Worm (Caenorhabditis elegans) whole organism, L3 larva: ENCODE results near the gene H37A05.4.

Experiments
- ZK546.5 ChIP-seq: sonication (generic microtip); optimal IDR thresholded peaks from 2 replicates; lab custom pipeline; 2017; ENCODE audit warnings: missing biosample characterization, missing genetic modification characterization
- ama-1 ChIP-seq: fragments of 150-350 bp; optimal IDR thresholded peaks from 2 replicates; lab custom pipeline; 2018
- ceh-9 ChIP-seq: sonication (generic microtip); optimal IDR thresholded peaks from 2 replicates; lab custom pipeline; 2018; ENCODE audit warnings: missing biosample characterization, missing genetic modification characterization
- daf-12 ChIP-seq: fragments of 150-350 bp; optimal IDR thresholded peaks from 2 replicates; lab custom pipeline; 2014; ENCODE audit warnings: missing biosample characterization, missing genetic modification reagents, missing genetic modification characterization
- egl-27 ChIP-seq: sonication (generic microtip); optimal IDR thresholded peaks from 4 replicates; lab custom pipeline; 2017; ENCODE audit warnings: missing biosample characterization, missing genetic modification reagents, missing genetic modification characterization
- elt-2 ChIP-seq: sonication (generic microtip); optimal IDR thresholded peaks from 2 replicates; lab custom pipeline; 2016; ENCODE audit warnings: missing genetic modification reagents, mild to moderate bottlenecking, missing genetic modification characterization, missing compliant biosample characterization
- elt-3 ChIP-seq, 3 experiments: fragments of 150-350 bp in 1 of 3; sonication (generic microtip) in 2 of 3; optimal IDR thresholded peaks; 2 replicates in 2 of 3; 4 replicates in 1 of 3; lab custom pipeline; 2014 to 2017; ENCODE audit warnings: missing biosample characterization in 3 of 3, missing genetic modification characterization in 3 of 3
- fkh-2 ChIP-seq: fragments of 150-350 bp; optimal IDR thresholded peaks from 2 replicates; lab custom pipeline; 2014; ENCODE audit warnings: missing biosample characterization, missing genetic modification reagents, missing genetic modification characterization
- fos-1 ChIP-seq: fragments of 150-350 bp; optimal IDR thresholded peaks from 2 replicates; lab custom pipeline; 2014; ENCODE audit warnings: missing biosample characterization, missing genetic modification characterization
- hmg-11 ChIP-seq: sonication (generic microtip); optimal IDR thresholded peaks from 2 replicates; lab custom pipeline; 2016; ENCODE audit warnings: missing genetic modification characterization, missing compliant biosample characterization
- lin-15B ChIP-seq: fragments of 150-350 bp; optimal IDR thresholded peaks from 2 replicates; lab custom pipeline; 2014; ENCODE audit warnings: missing biosample characterization, missing genetic modification characterization
- lin-39 ChIP-seq: fragments of 150-350 bp; optimal IDR thresholded peaks from 2 replicates; lab custom pipeline; 2018; ENCODE audit warnings: missing biosample characterization, missing genetic modification reagents, missing genetic modification characterization
- mml-1 ChIP-seq: fragments of 150-350 bp; sonication (generic microtip); optimal IDR thresholded peaks from 3 replicates; lab custom pipeline; 2014; ENCODE audit warnings: missing biosample characterization, missing genetic modification characterization
- nfya-1 ChIP-seq: sonication (generic microtip); optimal IDR thresholded peaks from 2 replicates; lab custom pipeline; 2017; ENCODE audit warnings: missing genetic modification characterization, mild to moderate bottlenecking, missing compliant biosample characterization, antibody characterized with exemption, moderate library complexity; ENCODE audit not compliant: insufficient read depth
- nhr-11 ChIP-seq: fragments of 150-350 bp; optimal IDR thresholded peaks from 2 replicates; lab custom pipeline; 2014; ENCODE audit warnings: missing biosample characterization, missing genetic modification characterization
- nhr-12 ChIP-seq: fragments of 150-350 bp; optimal IDR thresholded peaks from 2 replicates; lab custom pipeline; 2014; ENCODE audit warnings: missing biosample characterization, missing genetic modification characterization
- nhr-23 ChIP-seq: fragments of 150-350 bp; optimal IDR thresholded peaks from 2 replicates; lab custom pipeline; 2014; ENCODE audit warnings: missing biosample characterization, missing genetic modification reagents, missing genetic modification characterization
- nhr-25 ChIP-seq: sonication (generic microtip); optimal IDR thresholded peaks from 2 replicates; lab custom pipeline; 2017; ENCODE audit warnings: missing biosample characterization, missing genetic modification characterization
- nhr-43 ChIP-seq: sonication (generic microtip); optimal IDR thresholded peaks from 2 replicates; lab custom pipeline; 2016; ENCODE audit warnings: mild to moderate bottlenecking, missing genetic modification characterization, missing compliant biosample characterization; ENCODE audit not compliant: poor library complexity, severe bottlenecking
- nhr-76 ChIP-seq: fragments of 150-350 bp; sonication (generic microtip); optimal IDR thresholded peaks from 5 replicates; lab custom pipeline; 2014; ENCODE audit warnings: missing biosample characterization, missing genetic modification characterization
- nhr-77 ChIP-seq: fragments of 150-350 bp; optimal IDR thresholded peaks from 2 replicates; lab custom pipeline; 2014; ENCODE audit warnings: missing biosample characterization, missing genetic modification characterization
- pha-4 ChIP-seq: fragments of 150-350 bp; optimal IDR thresholded peaks from 2 replicates; lab custom pipeline; 2014; ENCODE audit warnings: missing biosample characterization, missing genetic modification reagents, missing genetic modification characterization
- pqm-1 ChIP-seq: fragments of 150-350 bp; optimal IDR thresholded peaks from 2 replicates; lab custom pipeline; 2017; ENCODE audit warnings: missing biosample characterization, missing genetic modification characterization, inconsistent platforms
- sea-2 ChIP-seq: fragments of 150-350 bp; sonication (generic microtip); optimal IDR thresholded peaks from 4 replicates; lab custom pipeline; 2014; ENCODE audit warnings: missing biosample characterization, missing genetic modification reagents, missing genetic modification characterization
- skn-1 ChIP-seq: fragments of 150-350 bp; optimal IDR thresholded peaks from 2 replicates; lab custom pipeline; 2014; ENCODE audit warnings: missing biosample characterization, missing genetic modification characterization
- snpc-4 ChIP-seq: fragments of 150-350 bp; optimal IDR thresholded peaks from 2 replicates; lab custom pipeline; 2014; ENCODE audit warnings: missing biosample characterization, missing genetic modification characterization
- unc-39 ChIP-seq: sonication (generic microtip); optimal IDR thresholded peaks from 4 replicates; lab custom pipeline; 2017; ENCODE audit warnings: missing biosample characterization, missing genetic modification characterization
- unc-62 ChIP-seq: fragments of 150-350 bp; sonication (generic microtip); optimal IDR thresholded peaks from 4 replicates; lab custom pipeline; 2014; ENCODE audit warnings: missing biosample characterization, missing genetic modification reagents, missing genetic modification characterization
- zag-1 ChIP-seq: fragments of 150-350 bp; optimal IDR thresholded peaks from 2 replicates; lab custom pipeline; 2014; ENCODE audit warnings: missing biosample characterization, missing genetic modification characterization
- ztf-11 ChIP-seq: fragments of 150-350 bp; optimal IDR thresholded peaks from 2 replicates; lab custom pipeline; 2014; ENCODE audit warnings: missing biosample characterization, missing genetic modification characterization
- ztf-4 ChIP-seq: fragments of 150-350 bp; optimal IDR thresholded peaks from 2 replicates; lab custom pipeline; 2014; ENCODE audit warnings: missing biosample characterization, missing genetic modification characterization

H37A05.4 gene

ce11 chrV:13609806-13610205 is 39.8 kb downstream of the H37A05.4 start:
- TF ChIP-seq nhr-23 = peak; percentile 66
- TF ChIP-seq hmg-11 (tag; lab: Kevin White, UChicago) = no peak
- TF ChIP-seq unc-62 (GFP tag; lab: Kevin White, UChicago) = no peak
- no peak for TF ChIP-seq nhr-12
- no peak for TF ChIP-seq ztf-4 (tag; lab: Kevin White, UChicago)
- no peak for TF ChIP-seq nhr-76 (tag; lab: Kevin White, UChicago)

- TF ChIP-seq nhr-43 (tag; lab: Kevin White, UChicago) (peak; percentile 12), nhr-23 (peak; percentile 44), nhr-77 (no peak)
Measured at ce11 chrV:13608486-13608885, 41.1 kb downstream of the H37A05.4 start.

- TF ChIP-seq mml-1 (tag; lab: Kevin White, UChicago) (no peak), egl-27 (tag; lab: Kevin White, UChicago) (no peak), nhr-12 (no peak), pha-4 (no peak), elt-3 (tag; optimal IDR thresholded peaks at IDR 0.05; lab: Kevin White, UChicago) (no peak), nhr-43 (tag; lab: Kevin White, UChicago) (peak; percentile 96), fkh-2 (tag; lab: Kevin White, UChicago) (no peak), nhr-25 (peak; percentile 27), unc-62 (GFP tag; lab: Kevin White, UChicago) (no peak), nhr-23 (no peak), ama-1 (no peak), nhr-11 (tag; lab: Kevin White, UChicago) (no peak)
Measured at ce11 chrV:13606651-13607242, 42.8 kb downstream of the H37A05.4 start, which contains the start of gene fmo-4. Gene fmo-4, minus strand, starts transcription at chrV:13606701.

ce11 chrV:13600882-13601281 is 48.7 kb downstream of the H37A05.4 start, which contains the start of gene rdy-2:
Gene rdy-2, minus strand, starts transcription at chrV:13600982.
- no peak for TF ChIP-seq nhr-43 (tag; lab: Kevin White, UChicago)
- no peak for TF ChIP-seq nhr-77
- TF ChIP-seq fkh-2 (tag; lab: Kevin White, UChicago) = no peak
- no peak for TF ChIP-seq nhr-25
- no peak for TF ChIP-seq ceh-9 (tag; lab: Kevin White, UChicago)
- no peak for TF ChIP-seq fos-1 (tag; lab: Kevin White, UChicago)
- TF ChIP-seq nhr-76 (tag; lab: Kevin White, UChicago) = no peak
- no peak for TF ChIP-seq nhr-12
- no peak for TF ChIP-seq skn-1 (tag; lab: Kevin White, UChicago)
- no peak for TF ChIP-seq daf-12 (tag; lab: Kevin White, UChicago)
- no peak for TF ChIP-seq ztf-11 (tag; lab: Kevin White, UChicago)
- TF ChIP-seq lin-15B (tag; lab: Kevin White, UChicago) = no peak
- TF ChIP-seq ztf-4 (tag; lab: Kevin White, UChicago) = no peak
- no peak for TF ChIP-seq lin-39
- no peak for TF ChIP-seq unc-39 (tag; lab: Kevin White, UChicago)
- no peak for TF ChIP-seq ZK546.5 (tag; lab: Kevin White, UChicago)
- TF ChIP-seq sea-2 (GFP tag; lab: Kevin White, UChicago) = no peak

- no peak for TF ChIP-seq pqm-1
- no peak for TF ChIP-seq unc-39 (tag; lab: Kevin White, UChicago)
- TF ChIP-seq egl-27 (tag; lab: Kevin White, UChicago) = no peak
- no peak for TF ChIP-seq mml-1 (tag; lab: Kevin White, UChicago)
- TF ChIP-seq skn-1 (tag; lab: Kevin White, UChicago) = no peak
- no peak for TF ChIP-seq sea-2 (GFP tag; lab: Kevin White, UChicago)
- TF ChIP-seq fos-1 (tag; lab: Kevin White, UChicago) = no peak
- TF ChIP-seq zag-1 (tag; lab: Kevin White, UChicago) = no peak
- TF ChIP-seq hmg-11 (tag; lab: Kevin White, UChicago) = no peak
- TF ChIP-seq snpc-4 (tag; lab: Kevin White, UChicago) = no peak
- TF ChIP-seq unc-62 (GFP tag; lab: Kevin White, UChicago) = no peak
- no peak for TF ChIP-seq elt-2 (tag; lab: Kevin White, UChicago)
- no peak for TF ChIP-seq ceh-9 (tag; lab: Kevin White, UChicago)
- no peak for TF ChIP-seq fkh-2 (tag; lab: Kevin White, UChicago)
- no peak for TF ChIP-seq nfya-1
Measured at ce11 chrV:13598370-13598769, 51.2 kb downstream of the H37A05.4 start.
